Fruit fly (Drosophila melanogaster) whole organism, embryonic: ENCODE measurements around the gene CG15528.

Experiments used
- Ada2b ChIP-seq: fragments of 200-800 bp; sonication (Bioruptor generic); IDR thresholded peaks from 2 replicates; pipeline ENCODE4 v1.3.6; 2022; ENCODE audit warnings: missing biosample characterization, missing genetic modification characterization
- Atf-2 ChIP-seq: fragments of 200-800 bp; sonication (Bioruptor generic); optimal IDR thresholded peaks from 2 replicates; lab custom pipeline; 2016; ENCODE audit warnings: missing biosample characterization, missing genetic modification characterization
- CG10147 ChIP-seq: fragments of 200-800 bp; sonication (Bioruptor generic); optimal IDR thresholded peaks from 2 replicates; lab custom pipeline; 2019; ENCODE audit warnings: missing biosample characterization, mild to moderate bottlenecking, missing genetic modification characterization, moderate library complexity
- CG1024 ChIP-seq: fragments of 200-800 bp; sonication (Bioruptor generic); IDR thresholded peaks from 2 replicates; pipeline ENCODE4 v1.3.6; 2022; ENCODE audit warnings: missing biosample characterization, missing genetic modification characterization
- CG10462 ChIP-seq: fragments of 200-800 bp; sonication (Bioruptor generic); optimal IDR thresholded peaks from 2 replicates; lab custom pipeline; 2016; ENCODE audit warnings: missing biosample characterization, missing genetic modification characterization
- CG10979 ChIP-seq: fragments of 200-800 bp; sonication (Bioruptor generic); optimal IDR thresholded peaks from 2 replicates; lab custom pipeline; 2018; ENCODE audit warnings: missing biosample characterization, mild to moderate bottlenecking, missing genetic modification characterization, moderate library complexity
- CG11398 ChIP-seq: fragments of 200-800 bp; sonication (Bioruptor generic); optimal IDR thresholded peaks from 2 replicates; lab custom pipeline; 2016; ENCODE audit warnings: missing biosample characterization, missing genetic modification characterization
- CG11723 ChIP-seq: fragments of 200-800 bp; sonication (Bioruptor generic); optimal IDR thresholded peaks from 2 replicates; lab custom pipeline; 2017; ENCODE audit warnings: missing biosample characterization, mild to moderate bottlenecking, missing genetic modification characterization
- CG15269 ChIP-seq: fragments of 200-800 bp; sonication (Bioruptor generic); optimal IDR thresholded peaks from 2 replicates; lab custom pipeline; 2018; ENCODE audit warnings: missing biosample characterization, mild to moderate bottlenecking, missing genetic modification characterization, moderate library complexity
- CG15514 ChIP-seq: fragments of 200-800 bp; sonication (Bioruptor generic); optimal IDR thresholded peaks from 3 replicates; lab custom pipeline; 2017; ENCODE audit warnings: missing biosample characterization, missing genetic modification characterization, mild to moderate bottlenecking, moderate library complexity, missing genetic modification reagents
- CG15696 ChIP-seq: fragments of 200-800 bp; sonication (Bioruptor generic); optimal IDR thresholded peaks from 2 replicates; lab custom pipeline; 2019; ENCODE audit warnings: missing biosample characterization, mild to moderate bottlenecking, missing genetic modification characterization, moderate library complexity
- CG17568 ChIP-seq: fragments of 200-800 bp; sonication (Bioruptor generic); optimal IDR thresholded peaks from 2 replicates; lab custom pipeline; 2018; ENCODE audit warnings: missing biosample characterization, mild to moderate bottlenecking, missing genetic modification characterization, moderate library complexity
- CG18476 ChIP-seq: fragments of 200-800 bp; sonication (Bioruptor generic); optimal IDR thresholded peaks from 2 replicates; lab custom pipeline; 2016; ENCODE audit warnings: missing biosample characterization, mild to moderate bottlenecking, missing genetic modification characterization
- CG2199 ChIP-seq: fragments of 200-800 bp; sonication (Bioruptor generic); IDR thresholded peaks from 3 replicates; pipeline ENCODE4 v1.3.6; 2022; ENCODE audit warnings: missing biosample characterization, missing genetic modification characterization
- CG2889 ChIP-seq: fragments of 200-800 bp; sonication (Bioruptor generic); IDR thresholded peaks from 3 replicates; pipeline ENCODE4 v1.3.6; 2022; ENCODE audit warnings: missing biosample characterization, missing genetic modification characterization
- CG30020 ChIP-seq: fragments of 200-800 bp; optimal IDR thresholded peaks from 2 replicates; lab custom pipeline; 2019; ENCODE audit warnings: missing biosample characterization, mild to moderate bottlenecking, missing genetic modification characterization, moderate library complexity
- CG31224 ChIP-seq: fragments of 200-800 bp; sonication (Bioruptor generic); IDR thresholded peaks from 2 replicates; pipeline ENCODE4 v1.3.6; 2022; ENCODE audit warnings: missing biosample characterization, missing genetic modification characterization
- CG3847 ChIP-seq: fragments of 200-800 bp; sonication (Bioruptor generic); IDR thresholded peaks from 2 replicates; pipeline ENCODE4 v1.3.6; 2022; ENCODE audit warnings: missing biosample characterization, missing genetic modification characterization
- CG4328 ChIP-seq: fragments of 200-800 bp; sonication (Bioruptor generic); optimal IDR thresholded peaks from 3 replicates; lab custom pipeline; 2017; ENCODE audit warnings: missing biosample characterization, missing genetic modification reagents, missing genetic modification characterization
- CG4730 ChIP-seq: fragments of 200-800 bp; sonication (Bioruptor generic); IDR thresholded peaks from 2 replicates; pipeline ENCODE4 v1.3.6; 2022; ENCODE audit warnings: missing biosample characterization, missing genetic modification characterization
- CG4854 ChIP-seq: fragments of 200-800 bp; sonication (Bioruptor generic); optimal IDR thresholded peaks from 2 replicates; lab custom pipeline; 2016; ENCODE audit warnings: missing biosample characterization, missing genetic modification characterization, inconsistent platforms
- CG9727 ChIP-seq: fragments of 200-800 bp; sonication (Bioruptor generic); optimal IDR thresholded peaks from 3 replicates; lab custom pipeline; 2017; ENCODE audit warnings: missing biosample characterization, mild to moderate bottlenecking, missing genetic modification characterization
- Camta ChIP-seq: fragments of 200-800 bp; sonication (Bioruptor generic); optimal IDR thresholded peaks from 2 replicates; lab custom pipeline; 2016; ENCODE audit warnings: missing biosample characterization, missing genetic modification characterization
- D19A ChIP-seq: fragments of 200-800 bp; optimal IDR thresholded peaks from 3 replicates; lab custom pipeline; 2019; ENCODE audit warnings: missing biosample characterization, mild to moderate bottlenecking, missing genetic modification characterization, moderate library complexity
- Dek ChIP-seq: fragments of 200-800 bp; sonication (Bioruptor generic); optimal IDR thresholded peaks from 3 replicates; lab custom pipeline; 2019; ENCODE audit warnings: missing biosample characterization, mild to moderate bottlenecking, missing genetic modification characterization, moderate library complexity
- Dip2 ChIP-seq: fragments of 200-800 bp; sonication (Bioruptor generic); IDR thresholded peaks from 2 replicates; pipeline ENCODE4 v1.3.6; 2022; ENCODE audit warnings: missing biosample characterization, missing genetic modification characterization
- E2f1 ChIP-seq: fragments of 200-800 bp; sonication (Bioruptor generic); IDR thresholded peaks from 2 replicates; pipeline ENCODE4 v1.3.6; 2022; ENCODE audit warnings: missing biosample characterization, missing genetic modification characterization
- E2f2 ChIP-seq: fragments of 200-800 bp; sonication (Bioruptor generic); IDR thresholded peaks from 2 replicates; pipeline ENCODE4 v1.3.6; 2022; ENCODE audit warnings: missing biosample characterization, missing genetic modification characterization
- Elba2 ChIP-seq: fragments of 200-800 bp; sonication (Bioruptor generic); optimal IDR thresholded peaks from 3 replicates; lab custom pipeline; 2016; ENCODE audit warnings: missing biosample characterization, missing genetic modification characterization
- HLH4C ChIP-seq: fragments of 200-800 bp; sonication (Bioruptor generic); IDR thresholded peaks from 3 replicates; pipeline ENCODE4 v1.3.6; 2022; ENCODE audit warnings: missing biosample characterization, missing genetic modification characterization; ENCODE audit not compliant: partially characterized antibody
- HLHmδ ChIP-seq: fragments of 200-800 bp; sonication (Bioruptor generic); optimal IDR thresholded peaks from 2 replicates; lab custom pipeline; 2018; ENCODE audit warnings: missing biosample characterization, mild to moderate bottlenecking, missing genetic modification characterization, moderate library complexity
- Hr39 ChIP-seq: fragments of >200 bp; optimal IDR thresholded peaks from 2 replicates; lab custom pipeline; 2017
- Lhr ChIP-seq: fragments of 200-800 bp; sonication (Bioruptor generic); optimal IDR thresholded peaks from 3 replicates; lab custom pipeline; 2017; ENCODE audit warnings: mild to moderate bottlenecking, missing biosample characterization, missing genetic modification reagents, missing genetic modification characterization
- MTF-1 ChIP-seq: fragments of 200-800 bp; sonication (Bioruptor generic); optimal IDR thresholded peaks from 2 replicates; lab custom pipeline; 2018; ENCODE audit warnings: missing biosample characterization, mild to moderate bottlenecking, missing genetic modification characterization, borderline replicate concordance
- NC2α ChIP-seq: fragments of 200-800 bp; sonication (Bioruptor generic); optimal IDR thresholded peaks from 2 replicates; lab custom pipeline; 2016; ENCODE audit warnings: missing biosample characterization, missing genetic modification characterization
- Ptx1 ChIP-seq: fragments of 200-800 bp; sonication (Bioruptor generic); IDR thresholded peaks from 2 replicates; pipeline ENCODE4 v1.3.6; 2022; ENCODE audit warnings: missing biosample characterization, missing genetic modification characterization
- Rx ChIP-seq: fragments of 200-800 bp; sonication (Bioruptor generic); IDR thresholded peaks from 2 replicates; pipeline ENCODE4 v1.3.6; 2022; ENCODE audit warnings: missing biosample characterization, missing genetic modification characterization
- Sox100B ChIP-seq: fragments of 200-800 bp; sonication (Bioruptor generic); optimal IDR thresholded peaks from 3 replicates; lab custom pipeline; 2018; ENCODE audit warnings: missing biosample characterization, mild to moderate bottlenecking, missing genetic modification characterization
- Ssrp ChIP-seq: fragments of 200-800 bp; sonication (Bioruptor generic); optimal IDR thresholded peaks from 2 replicates; lab custom pipeline; 2018; ENCODE audit warnings: missing biosample characterization, mild to moderate bottlenecking, missing genetic modification characterization, moderate library complexity
- YL-1 ChIP-seq: fragments of 200-800 bp; sonication (Bioruptor generic); optimal IDR thresholded peaks from 3 replicates; lab custom pipeline; 2017; ENCODE audit warnings: missing biosample characterization, mild to moderate bottlenecking, missing genetic modification characterization
- bbx ChIP-seq: fragments of 200-800 bp; sonication (Bioruptor generic); IDR thresholded peaks from 2 replicates; pipeline ENCODE4 v1.3.6; 2022; ENCODE audit warnings: missing biosample characterization, missing genetic modification characterization; ENCODE audit not compliant: partially characterized antibody
- bigmax ChIP-seq: fragments of 200-800 bp; sonication (Bioruptor generic); optimal IDR thresholded peaks from 2 replicates; lab custom pipeline; 2018; ENCODE audit warnings: missing biosample characterization, mild to moderate bottlenecking, missing genetic modification characterization
- danr ChIP-seq: fragments of 200-800 bp; sonication (Bioruptor generic); IDR thresholded peaks from 2 replicates; pipeline ENCODE4 v1.3.6; 2022; ENCODE audit warnings: missing biosample characterization, missing genetic modification characterization
- esg ChIP-seq: fragments of 200-800 bp; sonication (Bioruptor generic); conservative IDR thresholded peaks from 2 replicates; pipeline ENCODE4 v1.3.6; 2022; ENCODE audit warnings: missing biosample characterization, missing genetic modification characterization
- gem ChIP-seq: fragments of 200-800 bp; sonication (Bioruptor generic); optimal IDR thresholded peaks from 2 replicates; lab custom pipeline; 2019; ENCODE audit warnings: missing biosample characterization, mild to moderate bottlenecking, missing genetic modification characterization, moderate library complexity
- her ChIP-seq: fragments of 200-800 bp; sonication (Bioruptor generic); optimal IDR thresholded peaks from 2 replicates; lab custom pipeline; 2016; ENCODE audit warnings: missing biosample characterization, missing genetic modification characterization
- onecut ChIP-seq: fragments of 200-800 bp; sonication (Bioruptor generic); IDR thresholded peaks from 2 replicates; pipeline ENCODE4 v1.3.6; 2022; ENCODE audit warnings: missing biosample characterization, missing genetic modification characterization
- ranshi ChIP-seq: fragments of 200-800 bp; sonication (Bioruptor generic); IDR thresholded peaks from 2 replicates; pipeline ENCODE4 v1.3.6; 2022; ENCODE audit warnings: missing biosample characterization, missing genetic modification characterization
- salm ChIP-seq: fragments of 200-800 bp; sonication (Bioruptor generic); optimal IDR thresholded peaks from 2 replicates; lab custom pipeline; 2018; ENCODE audit warnings: missing biosample characterization, mild to moderate bottlenecking, missing genetic modification characterization
- stc ChIP-seq: fragments of 200-800 bp; sonication (Bioruptor generic); IDR thresholded peaks from 2 replicates; pipeline ENCODE4 v1.3.6; 2022; ENCODE audit warnings: missing biosample characterization, missing genetic modification characterization
- trem ChIP-seq: fragments of 200-800 bp; optimal IDR thresholded peaks from 3 replicates; lab custom pipeline; 2019; ENCODE audit warnings: missing biosample characterization, mild to moderate bottlenecking, missing genetic modification characterization, moderate library complexity
- unpg ChIP-seq: fragments of 200-800 bp; sonication (Bioruptor generic); optimal IDR thresholded peaks from 3 replicates; lab custom pipeline; 2018; ENCODE audit warnings: missing biosample characterization, mild to moderate bottlenecking, missing genetic modification characterization, moderate library complexity

The CG15528 gene

dm6 chr3R:30092700-30093044 lies 40.8 kb upstream of the CG15528 start (continued):
- peak; percentile 88 for TF ChIP-seq E2f1 (GFP tag; lab: Robert Waterston, UW)
- peak; percentile 60 for TF ChIP-seq salm (tag; lab: Kevin White, UChicago)
- peak; percentile 79 for TF ChIP-seq Dek (tag; lab: Kevin White, UChicago)
- TF ChIP-seq ranshi (GFP tag; lab: Robert Waterston, UW) = peak; percentile 90
- TF ChIP-seq CG11398 (GFP tag; lab: Kevin White, UChicago) = peak; percentile 73
- peak; percentile 75 for TF ChIP-seq CG4730 (GFP tag; lab: Robert Waterston, UW)
- TF ChIP-seq CG30020 (tag; lab: Kevin White, UChicago) = peak; percentile 2
- no peak for TF ChIP-seq bigmax (GFP tag; lab: Kevin White, UChicago)
- peak; percentile 73; the same call in 1 of the 3 replicates for TF ChIP-seq CG2199
- TF ChIP-seq Rx = peak; percentile 74
- TF ChIP-seq CG10147 (GFP tag; lab: Kevin White, UChicago) = peak; percentile 73
- no peak for TF ChIP-seq bbx (GFP tag; lab: Robert Waterston, UW)
- TF ChIP-seq E2f2 (GFP tag; lab: Robert Waterston, UW) = peak; percentile 57
- peak; percentile 74 for TF ChIP-seq CG4854
- TF ChIP-seq danr (GFP tag; lab: Robert Waterston, UW) = peak; percentile 56
- TF ChIP-seq unpg (GFP tag; lab: Kevin White, UChicago) = peak; percentile 86
- TF ChIP-seq Atf-2 = peak; percentile 86
- peak; percentile 66 for TF ChIP-seq trem (tag; lab: Kevin White, UChicago)
- peak; percentile 46 for TF ChIP-seq CG10462 (GFP tag; lab: Kevin White, UChicago)
- TF ChIP-seq CG15696 (tag; lab: Kevin White, UChicago) = peak; percentile 39
- peak; percentile 2 for TF ChIP-seq CG11723
- TF ChIP-seq HLHmδ (GFP tag; lab: Kevin White, UChicago) = no peak
- TF ChIP-seq Dip2 = no peak
- TF ChIP-seq Camta (GFP tag; lab: Kevin White, UChicago) = peak; percentile 86
- TF ChIP-seq CG9727 (GFP tag; lab: Kevin White, UChicago) = peak; percentile 77
- TF ChIP-seq CG15269 (tag; lab: Kevin White, UChicago) = peak; percentile 87
- peak; percentile 85 for TF ChIP-seq her
- peak; percentile 82 for TF ChIP-seq stc (GFP tag; lab: Robert Waterston, UW)
- TF ChIP-seq Elba2 (GFP tag; lab: Kevin White, UChicago) = no peak
- TF ChIP-seq CG15514 (GFP tag; lab: Kevin White, UChicago) = peak; percentile 68
- peak; percentile 50 for TF ChIP-seq MTF-1 (GFP tag; lab: Kevin White, UChicago)
- peak; percentile 77 for TF ChIP-seq CG17568 (GFP tag; lab: Kevin White, UChicago)
- TF ChIP-seq CG10979 = peak; percentile 83
- no peak for TF ChIP-seq HLH4C
- TF ChIP-seq Lhr (GFP tag; lab: Kevin White, UChicago) = peak; percentile 18
- peak; percentile 85 for TF ChIP-seq Ada2b (GFP tag; lab: Robert Waterston, UW)
- TF ChIP-seq CG4328 (GFP tag; lab: Kevin White, UChicago) = peak; percentile 60
- peak; percentile 69 for TF ChIP-seq Sox100B (GFP tag; lab: Kevin White, UChicago)
- peak; percentile 72 for TF ChIP-seq CG31224 (GFP tag; lab: Robert Waterston, UW)
- TF ChIP-seq onecut (GFP tag; lab: Robert Waterston, UW) = peak; percentile 71
- TF ChIP-seq esg (GFP tag; lab: Robert Waterston, UW) = peak; percentile 79
- TF ChIP-seq NC2α (GFP tag; lab: Kevin White, UChicago) = peak; percentile 55
- no peak for TF ChIP-seq Hr39 (lab: Kevin White, UChicago)
- peak; percentile 16 for TF ChIP-seq YL-1
- peak; percentile 72 for TF ChIP-seq D19A (tag; lab: Kevin White, UChicago)
- peak; percentile 77 for TF ChIP-seq CG1024
- TF ChIP-seq CG2889 = peak; percentile 85
- peak; percentile 75 for TF ChIP-seq Ssrp
- peak; percentile 90 for TF ChIP-seq gem
- TF ChIP-seq Ptx1 (GFP tag; lab: Robert Waterston, UW) = peak; percentile 92
- peak; percentile 79 for TF ChIP-seq CG18476 (GFP tag; lab: Kevin White, UChicago)
- peak; percentile 87 for TF ChIP-seq CG3847 (GFP tag; lab: Robert Waterston, UW)
